Worm (Caenorhabditis elegans): ENCODE measurements around the gene F46F5.10.

- TF ChIP-seq ztf-11 (tag; optimal IDR thresholded peaks at IDR 0.05) (no peak), ztf-4 (tag; optimal IDR thresholded peaks at IDR 0.05) (no peak), unc-62 (GFP tag; optimal IDR thresholded peaks at IDR 0.05) (no peak), nhr-11 (tag; optimal IDR thresholded peaks at IDR 0.05) (no peak), elt-1 (tag; optimal IDR thresholded peaks at IDR 0.05) (no peak), egl-27 (tag; optimal IDR thresholded peaks at IDR 0.05) (no peak), crh-2 (tag; optimal IDR thresholded peaks at IDR 0.05) (no peak)
These were observed 15.2 kb upstream of the F46F5.10 start, which contains the start of gene F46F5.11 for ce11 chrII:808457-808856.

Data from whole organism, L2 larva.